Worm (Caenorhabditis elegans): ENCODE data around the gene clec-177.

- TF ChIP-seq nhr-77 (tag; optimal IDR thresholded peaks at IDR 0.05) = no peak
- TF ChIP-seq set-16 (GFP tag; IDR thresholded peaks at IDR 0.05) = no peak
- no peak for TF ChIP-seq nhr-11 (tag; optimal IDR thresholded peaks at IDR 0.05)
- TF ChIP-seq fos-1 (tag; optimal IDR thresholded peaks at IDR 0.05) = no peak
- TF ChIP-seq dmd-6 (GFP tag; IDR thresholded peaks at IDR 0.05) = no peak
Measured at ce11 chrIV:4941681-4942080, 44.7 kb upstream of the clec-177 start, which contains the start of gene Y9C9A.5.
